Worm (Caenorhabditis elegans) whole organism, L3 larva: ENCODE data around the gene F13B9.2.

Source experiments
- R02D3.7 ChIP-seq: fragments of 150-350 bp; optimal IDR thresholded peaks from 2 replicates; lab custom pipeline; 2014; ENCODE audit warnings: missing biosample characterization, missing genetic modification characterization
- ZK546.5 ChIP-seq: sonication (generic microtip); optimal IDR thresholded peaks from 2 replicates; lab custom pipeline; 2017; ENCODE audit warnings: missing biosample characterization, missing genetic modification characterization
- aly-2 ChIP-seq: fragments of 150-350 bp; optimal IDR thresholded peaks from 2 replicates; lab custom pipeline; 2014; ENCODE audit warnings: missing biosample characterization, missing genetic modification characterization
- ama-1 ChIP-seq: fragments of 150-350 bp; optimal IDR thresholded peaks from 2 replicates; lab custom pipeline; 2018
- ceh-16 ChIP-seq: sonication (generic microtip); optimal IDR thresholded peaks from 2 replicates; lab custom pipeline; 2017; ENCODE audit warnings: missing biosample characterization, missing genetic modification characterization
- ceh-28 ChIP-seq: fragments of 150-350 bp; optimal IDR thresholded peaks from 2 replicates; lab custom pipeline; 2014; ENCODE audit warnings: missing biosample characterization, missing genetic modification reagents, missing genetic modification characterization
- ceh-82 ChIP-seq: fragments of 150-350 bp; optimal IDR thresholded peaks from 2 replicates; lab custom pipeline; 2014; ENCODE audit warnings: missing biosample characterization, missing genetic modification characterization
- ceh-9 ChIP-seq: sonication (generic microtip); optimal IDR thresholded peaks from 2 replicates; lab custom pipeline; 2018; ENCODE audit warnings: missing biosample characterization, missing genetic modification characterization
- daf-12 ChIP-seq: fragments of 150-350 bp; optimal IDR thresholded peaks from 2 replicates; lab custom pipeline; 2014; ENCODE audit warnings: missing biosample characterization, missing genetic modification reagents, missing genetic modification characterization
- egl-27 ChIP-seq: sonication (generic microtip); optimal IDR thresholded peaks from 4 replicates; lab custom pipeline; 2017; ENCODE audit warnings: missing biosample characterization, missing genetic modification reagents, missing genetic modification characterization
- egl-5 ChIP-seq: fragments of 150-350 bp; optimal IDR thresholded peaks from 2 replicates; lab custom pipeline; 2017; ENCODE audit warnings: missing biosample characterization, missing genetic modification reagents, missing genetic modification characterization, inconsistent platforms
- elt-1 ChIP-seq: fragments of 150-350 bp; optimal IDR thresholded peaks from 2 replicates; lab custom pipeline; 2014; ENCODE audit warnings: missing biosample characterization, missing genetic modification characterization
- elt-2 ChIP-seq: sonication (generic microtip); optimal IDR thresholded peaks from 2 replicates; lab custom pipeline; 2016; ENCODE audit warnings: missing genetic modification reagents, mild to moderate bottlenecking, missing genetic modification characterization, missing compliant biosample characterization
- elt-3 ChIP-seq, 3 experiments: fragments of 150-350 bp in 1 of 3; sonication (generic microtip) in 2 of 3; optimal IDR thresholded peaks; 2 replicates in 2 of 3; 4 replicates in 1 of 3; lab custom pipeline; 2014 to 2017; ENCODE audit warnings: missing biosample characterization in 3 of 3, missing genetic modification characterization in 3 of 3
- eor-1 ChIP-seq, 2 experiments: fragments of 150-350 bp; optimal IDR thresholded peaks; 2 replicates each; lab custom pipeline; 2014 to 2018; ENCODE audit warnings: missing biosample characterization in 2 of 2, missing genetic modification characterization in 2 of 2
- fkh-10 ChIP-seq: sonication (generic microtip); optimal IDR thresholded peaks from 2 replicates; lab custom pipeline; 2017; ENCODE audit warnings: missing biosample characterization, missing genetic modification reagents, missing genetic modification characterization
- fkh-2 ChIP-seq: fragments of 150-350 bp; optimal IDR thresholded peaks from 2 replicates; lab custom pipeline; 2014; ENCODE audit warnings: missing biosample characterization, missing genetic modification reagents, missing genetic modification characterization
- fos-1 ChIP-seq: fragments of 150-350 bp; optimal IDR thresholded peaks from 2 replicates; lab custom pipeline; 2014; ENCODE audit warnings: missing biosample characterization, missing genetic modification characterization
- hmg-11 ChIP-seq: sonication (generic microtip); optimal IDR thresholded peaks from 2 replicates; lab custom pipeline; 2016; ENCODE audit warnings: missing genetic modification characterization, missing compliant biosample characterization
- jun-1 ChIP-seq: fragments of 150-350 bp; optimal IDR thresholded peaks from 2 replicates; lab custom pipeline; 2014; ENCODE audit warnings: missing biosample characterization, missing genetic modification reagents, missing genetic modification characterization
- lin-15B ChIP-seq: fragments of 150-350 bp; optimal IDR thresholded peaks from 2 replicates; lab custom pipeline; 2014; ENCODE audit warnings: missing biosample characterization, missing genetic modification characterization
- lin-39 ChIP-seq: fragments of 150-350 bp; optimal IDR thresholded peaks from 2 replicates; lab custom pipeline; 2018; ENCODE audit warnings: missing biosample characterization, missing genetic modification reagents, missing genetic modification characterization
- lsy-12 ChIP-seq: sonication (generic microtip); optimal IDR thresholded peaks from 2 replicates; lab custom pipeline; 2016; ENCODE audit warnings: mild to moderate bottlenecking, missing genetic modification characterization, missing compliant biosample characterization
- mdl-1 ChIP-seq: fragments of 150-350 bp; optimal IDR thresholded peaks from 2 replicates; lab custom pipeline; 2014; ENCODE audit warnings: missing biosample characterization, missing genetic modification characterization
- mml-1 ChIP-seq: fragments of 150-350 bp; sonication (generic microtip); optimal IDR thresholded peaks from 3 replicates; lab custom pipeline; 2014; ENCODE audit warnings: missing biosample characterization, missing genetic modification characterization
- nfya-1 ChIP-seq: sonication (generic microtip); optimal IDR thresholded peaks from 2 replicates; lab custom pipeline; 2017; ENCODE audit warnings: missing genetic modification characterization, mild to moderate bottlenecking, missing compliant biosample characterization, antibody characterized with exemption, moderate library complexity; ENCODE audit not compliant: insufficient read depth
- nhr-11 ChIP-seq: fragments of 150-350 bp; optimal IDR thresholded peaks from 2 replicates; lab custom pipeline; 2014; ENCODE audit warnings: missing biosample characterization, missing genetic modification characterization
- nhr-23 ChIP-seq: fragments of 150-350 bp; optimal IDR thresholded peaks from 2 replicates; lab custom pipeline; 2014; ENCODE audit warnings: missing biosample characterization, missing genetic modification reagents, missing genetic modification characterization
- nhr-237 ChIP-seq: fragments of 150-350 bp; optimal IDR thresholded peaks from 2 replicates; lab custom pipeline; 2014; ENCODE audit warnings: missing biosample characterization, missing genetic modification characterization
- nhr-25 ChIP-seq: sonication (generic microtip); optimal IDR thresholded peaks from 2 replicates; lab custom pipeline; 2017; ENCODE audit warnings: missing biosample characterization, missing genetic modification characterization
- nhr-28 ChIP-seq: fragments of 150-350 bp; optimal IDR thresholded peaks from 2 replicates; lab custom pipeline; 2014; ENCODE audit warnings: missing biosample characterization, missing genetic modification characterization
- nhr-43 ChIP-seq: sonication (generic microtip); optimal IDR thresholded peaks from 2 replicates; lab custom pipeline; 2016; ENCODE audit warnings: mild to moderate bottlenecking, missing genetic modification characterization, missing compliant biosample characterization; ENCODE audit not compliant: poor library complexity, severe bottlenecking
- nhr-67 ChIP-seq: fragments of 150-350 bp; optimal IDR thresholded peaks from 2 replicates; lab custom pipeline; 2014; ENCODE audit warnings: missing biosample characterization, missing genetic modification characterization
- nhr-76 ChIP-seq: fragments of 150-350 bp; sonication (generic microtip); optimal IDR thresholded peaks from 5 replicates; lab custom pipeline; 2014; ENCODE audit warnings: missing biosample characterization, missing genetic modification characterization
- nhr-77 ChIP-seq: fragments of 150-350 bp; optimal IDR thresholded peaks from 2 replicates; lab custom pipeline; 2014; ENCODE audit warnings: missing biosample characterization, missing genetic modification characterization
- pha-4 ChIP-seq: fragments of 150-350 bp; optimal IDR thresholded peaks from 2 replicates; lab custom pipeline; 2014; ENCODE audit warnings: missing biosample characterization, missing genetic modification reagents, missing genetic modification characterization
- pqm-1 ChIP-seq: fragments of 150-350 bp; optimal IDR thresholded peaks from 2 replicates; lab custom pipeline; 2017; ENCODE audit warnings: missing biosample characterization, missing genetic modification characterization, inconsistent platforms
- sea-2 ChIP-seq: fragments of 150-350 bp; sonication (generic microtip); optimal IDR thresholded peaks from 4 replicates; lab custom pipeline; 2014; ENCODE audit warnings: missing biosample characterization, missing genetic modification reagents, missing genetic modification characterization
- skn-1 ChIP-seq: fragments of 150-350 bp; optimal IDR thresholded peaks from 2 replicates; lab custom pipeline; 2014; ENCODE audit warnings: missing biosample characterization, missing genetic modification characterization
- snpc-4 ChIP-seq: fragments of 150-350 bp; optimal IDR thresholded peaks from 2 replicates; lab custom pipeline; 2014; ENCODE audit warnings: missing biosample characterization, missing genetic modification characterization
- tbx-2 ChIP-seq: sonication (generic microtip); optimal IDR thresholded peaks from 2 replicates; lab custom pipeline; 2016; ENCODE audit warnings: mild to moderate bottlenecking, missing genetic modification characterization, missing compliant biosample characterization
- unc-62 ChIP-seq: fragments of 150-350 bp; sonication (generic microtip); optimal IDR thresholded peaks from 4 replicates; lab custom pipeline; 2014; ENCODE audit warnings: missing biosample characterization, missing genetic modification reagents, missing genetic modification characterization
- zag-1 ChIP-seq: fragments of 150-350 bp; optimal IDR thresholded peaks from 2 replicates; lab custom pipeline; 2014; ENCODE audit warnings: missing biosample characterization, missing genetic modification characterization
- ztf-11 ChIP-seq: fragments of 150-350 bp; optimal IDR thresholded peaks from 2 replicates; lab custom pipeline; 2014; ENCODE audit warnings: missing biosample characterization, missing genetic modification characterization
- ztf-4 ChIP-seq: fragments of 150-350 bp; optimal IDR thresholded peaks from 2 replicates; lab custom pipeline; 2014; ENCODE audit warnings: missing biosample characterization, missing genetic modification characterization

F13B9.2 gene

DNA sequence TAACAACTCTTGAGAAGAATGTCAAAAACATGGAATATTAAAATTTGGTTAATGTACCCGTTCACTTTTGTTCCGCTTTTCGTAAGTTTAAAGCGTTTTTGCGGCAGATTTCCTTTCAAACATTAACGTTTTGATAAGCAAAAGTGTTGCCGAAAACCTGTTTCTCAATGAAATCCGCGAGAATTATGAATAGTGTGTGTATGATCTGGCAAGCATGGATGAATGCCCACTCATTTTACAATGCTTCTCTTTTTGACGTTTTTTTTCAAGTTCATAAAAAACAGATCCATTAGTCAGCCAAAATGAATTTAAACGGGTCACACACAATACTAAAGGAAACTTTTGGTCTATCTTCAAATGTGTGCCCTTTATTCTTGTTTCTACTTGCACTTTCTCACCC is 1.5 kb upstream of the F13B9.2 start:
- TF ChIP-seq ztf-4 (no peak), pha-4 (tag; lab: Kevin White, UChicago) (no peak), nhr-237 (tag; lab: Kevin White, UChicago) (no peak), zag-1 (tag; lab: Kevin White, UChicago) (no peak), unc-62 (no peak), elt-2 (tag; lab: Kevin White, UChicago) (no peak), ZK546.5 (tag; lab: Kevin White, UChicago) (no peak), ceh-9 (tag; lab: Kevin White, UChicago) (no peak), nhr-23 (tag; lab: Kevin White, UChicago) (no peak), nhr-77 (tag; lab: Kevin White, UChicago) (no peak), eor-1 (tag; optimal IDR thresholded peaks at IDR 0.05; lab: Kevin White, UChicago) (no peak), lsy-12 (no peak), ceh-16 (no peak), fos-1 (tag; lab: Kevin White, UChicago) (no peak), pqm-1 (no peak), aly-2 (tag; lab: Kevin White, UChicago) (no peak), ceh-28 (tag; lab: Kevin White, UChicago) (no peak), skn-1 (tag; lab: Kevin White, UChicago) (no peak), sea-2 (GFP tag; lab: Kevin White, UChicago) (no peak), lin-39 (tag; lab: Kevin White, UChicago) (no peak)

DNA sequence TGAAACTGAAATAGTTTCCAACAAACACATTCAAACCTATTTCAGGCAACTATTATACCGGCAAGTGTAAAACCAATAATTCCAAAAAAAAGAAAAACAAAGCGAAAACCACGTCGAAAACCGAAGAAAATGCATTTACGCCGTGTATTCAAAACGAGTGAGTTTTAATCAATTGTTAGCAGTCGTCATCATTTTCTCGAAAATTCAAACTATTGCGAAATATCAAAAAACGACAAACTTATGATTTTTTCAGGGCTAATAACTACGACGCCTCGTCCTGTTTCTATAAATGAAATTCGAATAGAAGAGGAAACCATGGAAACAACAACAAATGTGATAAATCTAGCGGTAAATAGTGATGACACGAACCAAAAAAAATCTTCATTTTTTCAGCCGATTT is 681 bp downstream of the F13B9.2 start:
- TF ChIP-seq ceh-9 (tag; lab: Kevin White, UChicago) (no peak), nhr-25 (tag; lab: Kevin White, UChicago) (no peak), ceh-82 (tag; lab: Kevin White, UChicago) (no peak), tbx-2 (tag; lab: Kevin White, UChicago) (no peak), egl-27 (no peak), fkh-2 (tag; lab: Kevin White, UChicago) (no peak), mml-1 (tag; lab: Kevin White, UChicago) (no peak), nhr-11 (tag; lab: Kevin White, UChicago) (no peak), fos-1 (tag; lab: Kevin White, UChicago) (no peak), elt-3 (tag; optimal IDR thresholded peaks at IDR 0.05; lab: Kevin White, UChicago) (no peak), nhr-76 (tag; lab: Kevin White, UChicago) (no peak), snpc-4 (tag; lab: Kevin White, UChicago) (no peak)

DNA sequence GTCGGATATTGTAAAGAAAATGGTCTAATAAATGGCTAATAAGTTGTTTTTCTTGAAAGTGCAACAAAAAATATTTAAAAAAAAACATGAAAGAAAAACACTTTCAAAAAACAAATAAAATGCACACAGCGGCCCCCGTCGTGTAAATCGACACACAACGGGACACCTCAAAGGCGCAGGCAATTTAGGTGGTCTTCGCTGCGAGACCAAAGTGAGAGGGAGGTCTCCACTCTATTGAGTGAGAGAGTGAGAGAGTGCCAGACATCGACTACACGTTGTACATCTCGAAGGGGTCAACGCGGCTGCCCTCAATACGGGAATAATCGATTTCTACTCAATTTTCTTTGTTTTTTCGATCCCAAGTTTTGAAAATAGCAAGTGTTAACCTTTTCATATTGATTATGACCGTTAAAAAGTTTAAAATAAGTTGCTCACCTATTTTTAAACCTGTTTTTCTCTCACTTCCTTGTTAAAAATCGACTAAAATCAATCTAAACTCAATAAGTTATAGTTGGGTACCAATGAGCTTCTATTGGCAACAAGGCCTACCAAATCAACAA is 1.3 kb downstream of the F13B9.2 start, which contains the start of gene sec-16A.2:
Gene sec-16A.2, plus strand, starts transcription at position 510 of the 560 bp plus-strand sequence.
- TF ChIP-seq elt-1 (tag; lab: Kevin White, UChicago) (no peak), ztf-4 (no peak), hmg-11 (tag; lab: Kevin White, UChicago) (peak; percentile 70), nhr-25 (tag; lab: Kevin White, UChicago) (peak; percentile 80), ama-1 (lab: Kevin White, UChicago) (no peak), tbx-2 (tag; lab: Kevin White, UChicago) (no peak), nfya-1 (tag; lab: Kevin White, UChicago) (peak; percentile 77), ztf-11 (tag; lab: Kevin White, UChicago) (no peak), jun-1 (tag; lab: Kevin White, UChicago) (no peak), fkh-10 (GFP tag; lab: Kevin White, UChicago) (no peak), nhr-43 (tag; lab: Kevin White, UChicago) (peak; percentile 27), nhr-77 (tag; lab: Kevin White, UChicago) (no peak), fos-1 (tag; lab: Kevin White, UChicago) (no peak), ceh-82 (tag; lab: Kevin White, UChicago) (no peak), ceh-28 (tag; lab: Kevin White, UChicago) (peak; percentile 49), zag-1 (tag; lab: Kevin White, UChicago) (no peak), elt-2 (tag; lab: Kevin White, UChicago) (peak; percentile 53), pqm-1 (peak; percentile 37), snpc-4 (tag; lab: Kevin White, UChicago) (peak; percentile 57), nhr-76 (tag; lab: Kevin White, UChicago) (no peak), lin-15B (tag; lab: Kevin White, UChicago) (peak; percentile 88), egl-5 (peak; percentile 95), egl-27 (no peak), skn-1 (tag; lab: Kevin White, UChicago) (no peak), nhr-28 (tag; lab: Kevin White, UChicago) (no peak), nhr-67 (no peak), sea-2 (GFP tag; lab: Kevin White, UChicago) (no peak), elt-3 (tag; optimal IDR thresholded peaks at IDR 0.05; lab: Kevin White, UChicago) (no peak), mdl-1 (tag; lab: Kevin White, UChicago) (no peak), ceh-9 (tag; lab: Kevin White, UChicago) (no peak), mml-1 (tag; lab: Kevin White, UChicago) (no peak), aly-2 (tag; lab: Kevin White, UChicago) (no peak), nhr-23 (tag; lab: Kevin White, UChicago) (peak; percentile 79), unc-62 (no peak), nhr-237 (tag; lab: Kevin White, UChicago) (no peak), lsy-12 (no peak), pha-4 (tag; lab: Kevin White, UChicago) (peak; percentile 91), ZK546.5 (tag; lab: Kevin White, UChicago) (no peak), eor-1 (tag; optimal IDR thresholded peaks at IDR 0.05; lab: Kevin White, UChicago) (no peak), daf-12 (no peak), ceh-16 (no peak), nhr-11 (tag; lab: Kevin White, UChicago) (peak; percentile 15), R02D3.7 (tag; lab: Kevin White, UChicago) (peak; percentile 64)
